Fruit fly (Drosophila melanogaster): Measurements from ENCODE around the gene Mst84Dc.

Mst84Dc gene

DNA sequence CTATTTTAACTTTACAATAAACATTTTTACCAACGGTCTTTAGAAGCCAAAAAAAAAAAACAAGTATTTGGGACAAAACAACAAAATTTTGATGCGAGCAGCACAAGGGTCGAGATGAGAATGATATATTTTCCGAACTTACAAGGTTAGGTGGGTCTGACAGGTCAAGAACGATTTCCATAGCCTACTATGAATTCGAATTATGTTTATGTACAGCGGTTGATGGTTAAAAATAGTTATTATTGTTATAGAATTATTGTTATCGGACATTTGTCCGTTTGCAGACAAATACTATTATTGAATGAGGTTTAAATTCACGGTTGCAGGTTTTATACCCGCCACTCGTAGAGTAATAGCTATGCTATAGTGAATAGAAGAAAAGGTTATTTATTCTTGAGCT, at the start of gene Mst84Dc:
Gene Mst84Dc, minus strand, starts transcription at position 101 of the 400 bp plus-strand sequence.
- TF ChIP-seq ttk (optimal IDR thresholded peaks at IDR 0.05), result no peak

DNA sequence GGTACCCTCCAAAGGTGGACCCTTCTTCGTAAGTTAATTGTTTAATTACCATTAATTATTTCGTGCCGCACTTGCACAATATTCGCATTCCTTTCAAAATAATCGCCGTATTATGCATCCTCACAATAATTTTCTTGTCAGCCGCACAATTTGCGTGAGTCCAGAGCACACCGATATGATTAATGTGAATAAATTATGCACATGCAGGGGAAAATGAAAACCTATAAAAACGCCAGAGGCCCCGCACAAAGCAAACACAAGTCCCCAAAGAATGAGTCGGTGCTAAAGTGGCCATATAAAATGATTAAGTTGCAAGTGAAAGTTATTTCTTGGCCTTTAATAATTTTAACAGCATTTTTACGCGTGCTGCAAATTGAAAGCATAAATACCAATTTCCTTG, 42.1 kb upstream of the Mst84Dc start, which contains the start of gene Ir84a:
Gene Ir84a, plus strand, starts transcription at position 301 of the 400 bp plus-strand sequence.
- TF ChIP-seq ttk (optimal IDR thresholded peaks at IDR 0.05) (no peak), psq (optimal IDR thresholded peaks at IDR 0.05) (no peak), Sin3A (optimal IDR thresholded peaks at IDR 0.05) (no peak), insv (optimal IDR thresholded peaks at IDR 0.05) (no peak), Myc (optimal IDR thresholded peaks at IDR 0.05) (no peak), h (optimal IDR thresholded peaks at IDR 0.05) (no peak)

DNA sequence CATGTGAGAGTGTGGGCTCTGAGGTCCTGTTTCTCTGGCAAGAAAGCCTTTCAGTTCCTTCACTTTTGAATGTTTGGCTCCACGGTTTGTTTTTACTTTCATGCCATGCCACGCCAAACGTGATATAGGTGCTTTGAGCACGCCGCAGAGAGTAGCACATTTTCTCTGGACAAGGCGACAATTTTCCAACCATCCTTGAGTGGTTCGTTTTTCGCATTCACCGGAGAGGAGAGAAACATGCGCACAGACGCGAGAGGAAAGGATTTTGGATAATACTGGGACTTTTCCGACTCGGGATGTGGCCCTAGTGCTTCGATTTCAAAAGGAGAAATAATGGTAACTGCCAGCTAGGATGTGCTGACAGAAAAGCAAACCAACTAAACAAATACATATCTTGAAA, 29.6 kb upstream of the Mst84Dc start:
- TF ChIP-seq h (optimal IDR thresholded peaks at IDR 0.05) (no peak), Sin3A (optimal IDR thresholded peaks at IDR 0.05) (no peak), insv (optimal IDR thresholded peaks at IDR 0.05) (no peak), psq (optimal IDR thresholded peaks at IDR 0.05) (no peak)

DNA sequence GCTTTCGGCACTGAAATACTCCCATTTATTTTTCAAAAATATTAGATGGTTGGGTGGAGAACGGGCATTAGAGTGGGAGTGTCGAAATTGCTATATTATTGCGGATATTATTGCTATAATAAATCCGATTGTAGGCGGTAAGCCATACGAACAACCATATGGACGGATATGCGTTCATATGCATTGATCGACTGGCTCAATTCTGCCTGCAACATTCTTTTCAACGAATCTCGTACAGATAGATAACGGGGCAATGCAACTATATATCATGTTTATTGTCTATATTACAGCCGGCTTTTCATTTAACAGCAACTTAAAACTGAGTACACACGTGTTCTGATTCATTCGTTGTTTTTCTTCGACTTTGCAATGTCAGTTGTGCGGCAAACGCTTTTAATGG, 26.6 kb upstream of the Mst84Dc start, which contains the start of gene CG42650:
Gene CG42650, plus strand, starts transcription at position 301 of the 400 bp plus-strand sequence.
- TF ChIP-seq Myc (optimal IDR thresholded peaks at IDR 0.05) (no peak), insv (optimal IDR thresholded peaks at IDR 0.05) (no peak), Sin3A (optimal IDR thresholded peaks at IDR 0.05) (no peak)

DNA sequence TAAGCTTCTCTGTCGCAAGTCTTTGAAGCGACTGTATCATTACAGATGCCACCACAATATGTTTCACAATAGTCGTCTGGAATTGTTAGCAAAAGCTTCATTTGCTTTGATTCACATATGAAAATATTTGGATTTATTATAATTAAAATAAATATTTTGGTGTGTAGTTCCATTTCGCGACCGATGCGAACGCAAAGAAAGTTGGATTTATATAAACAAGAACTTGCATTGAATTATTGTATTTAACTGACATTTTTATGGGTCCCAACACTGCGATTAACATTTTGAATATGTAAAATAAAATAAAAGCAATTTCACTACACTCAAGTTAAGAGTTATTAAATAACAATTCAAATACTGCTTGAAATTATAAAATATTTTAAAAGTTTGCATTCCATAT, 4.7 kb upstream of the Mst84Dc start, which contains the start of gene MstProx:
Gene MstProx, minus strand, starts transcription at position 101 of the 400 bp plus-strand sequence.
- TF ChIP-seq h (optimal IDR thresholded peaks at IDR 0.05) (no peak), insv (optimal IDR thresholded peaks at IDR 0.05) (no peak), ttk (optimal IDR thresholded peaks at IDR 0.05) (no peak)

DNA sequence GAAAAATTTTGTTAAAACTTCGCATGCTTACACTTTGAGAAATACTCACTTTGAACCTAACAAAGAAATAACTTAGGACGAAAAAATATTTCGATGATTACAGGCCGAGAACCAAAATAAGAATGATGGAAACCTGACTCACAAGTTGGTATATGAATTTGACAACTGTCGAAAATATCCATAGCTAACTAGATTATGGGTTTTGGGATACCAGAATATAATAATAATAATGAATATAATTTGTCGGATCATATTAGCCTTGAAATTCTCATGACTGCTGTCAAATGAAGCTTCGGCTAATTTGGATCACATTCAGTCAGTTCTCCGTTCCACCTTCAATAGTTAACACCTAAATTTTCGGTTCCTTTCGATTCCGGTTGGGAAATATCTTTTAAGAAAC, 1.1 kb upstream of the Mst84Dc start, which contains the start of the genes Mst84Db and Mst84Da:
Gene Mst84Db, minus strand, starts transcription at position 101 of the 400 bp plus-strand sequence.
Gene Mst84Da, plus strand, starts transcription at position 324 of the 400 bp plus-strand sequence.
- TF ChIP-seq h (optimal IDR thresholded peaks at IDR 0.05), result no peak
- TF ChIP-seq insv (optimal IDR thresholded peaks at IDR 0.05), result no peak
- no peak for TF ChIP-seq ttk (optimal IDR thresholded peaks at IDR 0.05)
- no peak for TF ChIP-seq Myc (optimal IDR thresholded peaks at IDR 0.05)
- no peak for TF ChIP-seq psq (optimal IDR thresholded peaks at IDR 0.05)
- no peak for TF ChIP-seq Sin3A (optimal IDR thresholded peaks at IDR 0.05)

DNA sequence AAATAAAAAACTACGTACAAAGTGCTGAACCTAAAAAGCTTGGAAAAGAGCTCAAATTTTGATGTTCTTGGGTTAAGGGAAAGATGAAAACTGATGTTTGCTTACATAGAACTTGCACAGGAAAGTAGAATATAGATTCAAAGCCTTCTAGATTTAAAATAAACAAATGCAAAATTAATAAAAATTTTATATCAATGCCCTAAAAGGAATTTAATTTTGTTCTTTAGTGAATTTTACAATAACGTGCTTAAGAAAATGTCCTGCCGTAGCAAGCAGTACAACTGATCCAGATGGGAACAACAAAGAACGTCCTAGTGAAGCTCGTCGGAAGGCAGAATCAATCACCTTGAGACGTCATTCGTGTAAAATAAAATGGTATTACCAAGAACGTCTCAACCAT, 800 bp downstream of the Mst84Dc start, which contains the start of gene Mst84Dd:
Gene Mst84Dd, minus strand, starts transcription at position 101 of the 400 bp plus-strand sequence.
- TF ChIP-seq h (optimal IDR thresholded peaks at IDR 0.05) (no peak), Sin3A (optimal IDR thresholded peaks at IDR 0.05) (no peak), psq (optimal IDR thresholded peaks at IDR 0.05) (no peak), Myc (optimal IDR thresholded peaks at IDR 0.05) (no peak), insv (optimal IDR thresholded peaks at IDR 0.05) (no peak), ttk (optimal IDR thresholded peaks at IDR 0.05) (no peak)

DNA sequence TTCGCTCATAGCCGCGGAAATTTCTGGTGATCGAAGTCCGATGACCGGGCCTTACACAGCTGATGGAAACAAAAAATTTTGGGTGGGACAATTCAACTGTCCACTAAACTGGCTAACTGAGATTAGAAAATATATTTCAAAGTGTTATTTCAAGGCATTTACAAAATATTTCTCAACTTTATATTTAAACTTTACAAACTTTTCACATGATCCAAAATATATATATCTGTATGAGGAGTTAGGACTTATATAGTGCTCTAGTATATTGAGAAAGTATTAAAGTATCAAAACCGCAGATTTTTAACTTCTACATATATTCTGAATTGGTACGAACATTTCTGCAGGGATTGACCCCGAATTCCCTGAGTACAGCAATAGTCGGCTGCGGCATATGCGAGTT, 2.5 kb downstream of the Mst84Dc start, which contains the start of gene CG17944:
Gene CG17944, minus strand, starts transcription at position 101 of the 400 bp plus-strand sequence.
- TF ChIP-seq insv (optimal IDR thresholded peaks at IDR 0.05), result no peak
- TF ChIP-seq h (optimal IDR thresholded peaks at IDR 0.05), result no peak
- TF ChIP-seq psq (optimal IDR thresholded peaks at IDR 0.05), result no peak
- TF ChIP-seq ttk (optimal IDR thresholded peaks at IDR 0.05), result no peak
- TF ChIP-seq Sin3A (optimal IDR thresholded peaks at IDR 0.05), result no peak
- TF ChIP-seq Myc (optimal IDR thresholded peaks at IDR 0.05), result no peak

DNA sequence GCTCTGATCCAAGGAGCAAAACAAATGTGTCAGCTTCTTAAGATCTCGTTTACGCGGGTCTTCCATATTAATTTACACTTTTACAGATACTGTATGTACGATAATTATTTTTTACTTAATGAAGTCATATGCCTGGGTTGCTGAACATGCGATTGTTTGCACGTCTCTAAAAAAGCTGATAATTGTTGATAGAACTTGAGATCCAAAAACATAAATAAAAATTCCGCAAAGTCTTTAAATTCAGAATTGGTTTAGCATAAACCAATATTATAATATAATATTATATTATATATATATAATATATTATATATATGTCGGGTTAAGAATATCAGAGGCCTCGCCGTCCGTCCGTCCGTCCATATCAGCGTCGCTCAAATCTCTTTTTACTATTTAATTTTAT, 15.0 kb downstream of the Mst84Dc start, which contains the start of gene CG43290:
Gene CG43290, minus strand, starts transcription at position 101 of the 400 bp plus-strand sequence.
- TF ChIP-seq Myc (optimal IDR thresholded peaks at IDR 0.05), result no peak

DNA sequence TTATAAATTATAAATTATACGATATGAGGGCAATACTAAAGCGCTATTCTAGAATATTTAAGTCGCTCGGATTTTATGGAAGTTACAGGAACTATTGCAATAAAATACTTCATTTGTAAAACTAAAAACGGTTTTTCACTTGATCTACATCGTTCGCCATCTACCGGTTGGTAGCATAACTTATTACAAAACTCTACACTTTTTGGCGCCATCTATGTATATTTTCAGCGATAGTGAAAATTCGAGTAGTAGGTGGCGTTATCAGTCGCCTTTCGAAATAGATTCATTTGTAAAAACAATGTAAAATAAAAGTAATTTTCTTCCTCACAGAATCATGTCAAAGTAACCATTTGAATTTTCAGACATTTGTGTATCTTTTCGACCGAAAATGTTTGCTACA, 18.0 kb downstream of the Mst84Dc start, which contains the start of gene nxf4:
Gene nxf4, plus strand, starts transcription at position 286 of the 400 bp plus-strand sequence.
- TF ChIP-seq ttk (optimal IDR thresholded peaks at IDR 0.05) (no peak), h (optimal IDR thresholded peaks at IDR 0.05) (peak; percentile 70), psq (optimal IDR thresholded peaks at IDR 0.05) (no peak)

DNA sequence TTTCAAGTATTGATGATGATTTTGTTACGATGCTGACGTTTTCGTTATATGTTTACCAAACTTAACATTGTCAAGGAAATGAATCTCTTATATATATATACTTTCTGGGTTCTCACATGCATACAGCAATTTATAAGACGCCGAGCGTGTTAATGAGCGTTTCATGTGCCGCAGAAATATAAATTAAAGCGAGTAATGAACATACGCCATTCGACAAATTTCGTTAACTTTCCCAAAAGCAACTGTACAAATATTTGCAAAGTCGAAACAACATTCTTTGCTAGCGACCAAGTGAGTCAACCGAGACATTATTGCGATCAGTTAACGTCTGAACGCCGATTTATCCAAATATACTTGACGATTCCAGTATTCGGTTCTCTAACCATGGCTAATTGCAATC, 19.7 kb downstream of the Mst84Dc start, which contains the start of gene CG31496:
Gene CG31496, plus strand, starts transcription at position 301 of the 400 bp plus-strand sequence.
- TF ChIP-seq h (optimal IDR thresholded peaks at IDR 0.05) (no peak), ttk (optimal IDR thresholded peaks at IDR 0.05) (no peak), Myc (optimal IDR thresholded peaks at IDR 0.05) (no peak), Sin3A (optimal IDR thresholded peaks at IDR 0.05) (no peak), insv (optimal IDR thresholded peaks at IDR 0.05) (no peak)

DNA sequence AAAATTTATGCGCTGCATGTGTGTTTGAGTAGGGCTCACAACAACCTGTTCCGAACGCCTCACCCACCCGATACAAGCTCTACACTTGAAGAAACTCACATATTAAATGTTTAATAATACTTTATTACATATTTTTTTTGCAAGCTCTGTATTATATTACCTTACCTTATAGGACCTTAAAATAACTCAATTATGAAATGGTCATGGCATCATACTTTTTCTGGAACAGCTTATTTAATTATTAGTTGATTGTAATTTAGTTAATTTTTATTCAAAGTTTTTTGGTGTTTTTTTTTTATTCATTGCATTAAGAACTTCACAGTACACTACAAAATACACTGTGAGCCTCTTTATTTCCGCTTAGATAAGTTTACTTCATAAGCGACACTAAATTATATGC, 28.0 kb downstream of the Mst84Dc start:
- TF ChIP-seq ttk (optimal IDR thresholded peaks at IDR 0.05) (no peak), psq (optimal IDR thresholded peaks at IDR 0.05) (no peak)

DNA sequence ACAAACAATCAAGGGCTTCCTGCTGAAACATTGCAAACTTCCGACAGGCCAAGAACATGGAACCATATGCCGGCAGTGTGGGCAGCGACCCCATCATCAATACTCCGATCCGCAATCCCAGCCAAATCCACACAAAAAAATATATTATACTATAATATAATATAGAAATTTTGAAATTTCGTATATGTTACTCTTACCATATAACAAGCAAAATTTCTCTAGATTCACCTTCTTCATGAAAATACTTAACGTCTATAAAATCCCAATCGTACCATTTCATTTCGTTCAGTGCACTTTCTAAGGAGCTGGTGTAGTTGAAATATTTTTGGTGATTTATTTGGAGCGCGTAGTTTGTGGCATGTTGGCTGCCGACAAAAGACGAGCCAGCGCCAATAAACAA, 29.9 kb downstream of the Mst84Dc start:
- TF ChIP-seq Myc (optimal IDR thresholded peaks at IDR 0.05) (no peak), Sin3A (optimal IDR thresholded peaks at IDR 0.05) (no peak)

DNA sequence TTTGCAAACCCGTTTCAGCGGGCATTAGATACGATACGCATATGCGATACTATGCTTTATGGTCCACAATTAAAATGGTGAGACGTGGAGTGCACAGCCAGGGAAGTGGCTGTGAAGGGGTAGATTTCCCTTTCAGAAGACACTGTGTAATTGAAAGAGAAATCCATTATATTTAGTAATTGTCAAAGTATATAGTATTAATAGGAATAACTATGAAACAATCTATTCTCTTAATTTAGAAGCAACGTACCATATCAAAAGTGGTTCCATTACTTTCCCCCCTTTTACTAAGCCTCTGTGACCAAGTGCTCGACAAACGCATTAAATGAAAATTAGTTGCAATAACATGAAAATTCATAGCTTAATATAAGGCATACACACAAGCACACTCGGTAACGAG, 33.8 kb downstream of the Mst84Dc start:
- TF ChIP-seq insv (optimal IDR thresholded peaks at IDR 0.05) (no peak), h (optimal IDR thresholded peaks at IDR 0.05) (no peak), psq (optimal IDR thresholded peaks at IDR 0.05) (no peak), Myc (optimal IDR thresholded peaks at IDR 0.05) (no peak), Sin3A (optimal IDR thresholded peaks at IDR 0.05) (no peak), ttk (optimal IDR thresholded peaks at IDR 0.05) (no peak)
